Fruit fly (Drosophila melanogaster) whole organism, prepupa: ENCODE results near the gene Atg18a.

Experiments used
- Blimp-1 ChIP-seq: fragments of 200-800 bp; sonication (Bioruptor generic); optimal IDR thresholded peaks from 3 replicates; lab custom pipeline; 2017; ENCODE audit warnings: missing biosample characterization, missing genetic modification characterization, mild to moderate bottlenecking, moderate library complexity, missing genetic modification reagents
- CG10631 ChIP-seq: fragments of 200-800 bp; sonication (Bioruptor generic); optimal IDR thresholded peaks from 2 replicates; lab custom pipeline; 2016; ENCODE audit warnings: missing biosample characterization, missing genetic modification characterization
- CG10669 ChIP-seq: fragments of 200-800 bp; sonication (Bioruptor generic); optimal IDR thresholded peaks from 3 replicates; lab custom pipeline; 2018; ENCODE audit warnings: missing biosample characterization, mild to moderate bottlenecking, missing genetic modification characterization, moderate library complexity
- CG11294 ChIP-seq: fragments of 200-800 bp; sonication (Bioruptor generic); IDR thresholded peaks from 2 replicates; pipeline ENCODE4 v1.3.6; 2022; ENCODE audit warnings: missing biosample characterization, missing genetic modification characterization
- CG11762 ChIP-seq: fragments of 200-800 bp; sonication (Bioruptor generic); optimal IDR thresholded peaks from 3 replicates; lab custom pipeline; 2016; ENCODE audit warnings: missing biosample characterization, missing genetic modification characterization; ENCODE audit not compliant: insufficient read depth
- CG15336 ChIP-seq: fragments of 200-800 bp; sonication (Bioruptor generic); IDR thresholded peaks from 2 replicates; pipeline ENCODE4 v1.3.6; 2022; ENCODE audit warnings: missing biosample characterization, missing genetic modification characterization
- CG1621 ChIP-seq: fragments of 200-800 bp; sonication (Bioruptor generic); optimal IDR thresholded peaks from 3 replicates; lab custom pipeline; 2018; ENCODE audit warnings: missing biosample characterization, mild to moderate bottlenecking, missing genetic modification characterization
- CG16779 ChIP-seq: fragments of 200-800 bp; sonication (Bioruptor generic); optimal IDR thresholded peaks from 3 replicates; lab custom pipeline; 2017; ENCODE audit warnings: missing biosample characterization, mild to moderate bottlenecking, missing genetic modification characterization
- CG3032 ChIP-seq: fragments of 200-800 bp; optimal IDR thresholded peaks from 2 replicates; lab custom pipeline; 2019; ENCODE audit warnings: missing biosample characterization, mild to moderate bottlenecking, missing genetic modification characterization, moderate library complexity
- CG34406 ChIP-seq: fragments of 200-800 bp; sonication (Bioruptor generic); optimal IDR thresholded peaks from 3 replicates; lab custom pipeline; 2016; ENCODE audit warnings: missing biosample characterization, missing genetic modification characterization
- CG4318 ChIP-seq: fragments of 200-800 bp; sonication (Bioruptor generic); optimal IDR thresholded peaks from 3 replicates; lab custom pipeline; 2017; ENCODE audit warnings: missing biosample characterization, mild to moderate bottlenecking, missing genetic modification characterization
- CG6792 ChIP-seq: fragments of 200-800 bp; sonication (Bioruptor generic); optimal IDR thresholded peaks from 3 replicates; lab custom pipeline; 2016; ENCODE audit warnings: missing biosample characterization, missing genetic modification characterization
- CG6854 ChIP-seq: fragments of 200-800 bp; sonication (Bioruptor generic); optimal IDR thresholded peaks from 2 replicates; lab custom pipeline; 2017; ENCODE audit warnings: missing biosample characterization, mild to moderate bottlenecking, missing genetic modification characterization
- CG7368 ChIP-seq: fragments of 200-800 bp; sonication (Bioruptor generic); optimal IDR thresholded peaks from 3 replicates; lab custom pipeline; 2016; ENCODE audit warnings: missing biosample characterization, missing genetic modification characterization
- CG8119 ChIP-seq: fragments of 200-800 bp; sonication (Bioruptor generic); IDR thresholded peaks from 3 replicates; pipeline ENCODE4 v1.3.6; 2022; ENCODE audit warnings: missing biosample characterization, missing genetic modification characterization
- CG8319 ChIP-seq: fragments of 200-800 bp; sonication (Bioruptor generic); optimal IDR thresholded peaks from 3 replicates; lab custom pipeline; 2016; ENCODE audit warnings: missing biosample characterization, missing genetic modification characterization
- CG9139 ChIP-seq: fragments of 200-800 bp; sonication (Bioruptor generic); optimal IDR thresholded peaks from 3 replicates; lab custom pipeline; 2017; ENCODE audit warnings: missing biosample characterization, mild to moderate bottlenecking, missing genetic modification characterization
- Eip78C ChIP-seq: fragments of 200-800 bp; sonication (Bioruptor generic); peaks from one replicate; lab custom pipeline; 2016; ENCODE audit warnings: missing biosample characterization, missing genetic modification characterization
- Eip93F ChIP-seq: fragments of 200-800 bp; sonication (Bioruptor generic); optimal IDR thresholded peaks from 2 replicates; lab custom pipeline; 2016; ENCODE audit warnings: missing biosample characterization, mild to moderate bottlenecking, missing genetic modification characterization
- Ets21C ChIP-seq: fragments of 200-800 bp; sonication (Bioruptor generic); optimal IDR thresholded peaks from 3 replicates; lab custom pipeline; 2016; ENCODE audit warnings: missing biosample characterization, missing genetic modification characterization
- Gug ChIP-seq: fragments of 200-800 bp; sonication (Bioruptor generic); IDR thresholded peaks from 2 replicates; pipeline ENCODE4 v1.3.6; 2022; ENCODE audit warnings: missing biosample characterization, missing genetic modification characterization
- Hr38 ChIP-seq: sonication (Bioruptor generic); optimal IDR thresholded peaks from 2 replicates; lab custom pipeline; 2016; ENCODE audit warnings: missing biosample characterization, missing genetic modification characterization
- Hr39 ChIP-seq: fragments of 200-800 bp; sonication (Bioruptor generic); optimal IDR thresholded peaks from 2 replicates; lab custom pipeline; 2016; ENCODE audit warnings: missing biosample characterization, missing genetic modification characterization
- Hr4 ChIP-seq: fragments of 200-800 bp; sonication (Bioruptor generic); optimal IDR thresholded peaks from 3 replicates; lab custom pipeline; 2016; ENCODE audit warnings: missing biosample characterization, missing genetic modification characterization
- Lpt ChIP-seq: fragments of 200-800 bp; sonication (Bioruptor generic); optimal IDR thresholded peaks from 3 replicates; lab custom pipeline; 2016; ENCODE audit warnings: missing biosample characterization, missing genetic modification characterization
- Met ChIP-seq: fragments of 200-800 bp; sonication (Bioruptor generic); optimal IDR thresholded peaks from 3 replicates; lab custom pipeline; 2016; ENCODE audit warnings: missing biosample characterization, missing genetic modification characterization
- Smox ChIP-seq: fragments of 200-800 bp; sonication (Bioruptor generic); optimal IDR thresholded peaks from 3 replicates; lab custom pipeline; 2016; ENCODE audit warnings: missing biosample characterization, missing genetic modification characterization
- Sox14 ChIP-seq: fragments of 200-800 bp; sonication (Bioruptor generic); optimal IDR thresholded peaks from 3 replicates; lab custom pipeline; 2016; ENCODE audit warnings: missing biosample characterization, missing genetic modification characterization
- acj6 ChIP-seq: fragments of 200-800 bp; sonication (Bioruptor generic); optimal IDR thresholded peaks from 3 replicates; lab custom pipeline; 2016; ENCODE audit warnings: missing biosample characterization, missing genetic modification characterization
- cyc ChIP-seq: fragments of 200-800 bp; sonication (Bioruptor generic); optimal IDR thresholded peaks from 3 replicates; lab custom pipeline; 2016; ENCODE audit warnings: missing biosample characterization, missing genetic modification characterization
- dac ChIP-seq: fragments of 200-800 bp; sonication (Bioruptor generic); optimal IDR thresholded peaks from 2 replicates; lab custom pipeline; 2017; ENCODE audit warnings: missing biosample characterization, mild to moderate bottlenecking, missing genetic modification characterization
- dsx ChIP-seq: fragments of 200-800 bp; optimal IDR thresholded peaks from 3 replicates; lab custom pipeline; 2019; ENCODE audit warnings: missing biosample characterization, mild to moderate bottlenecking, missing genetic modification characterization, moderate library complexity; ENCODE audit not compliant: poor library complexity, severe bottlenecking
- eg ChIP-seq: fragments of 200-800 bp; sonication (Bioruptor generic); IDR thresholded peaks from 3 replicates; pipeline ENCODE4 v1.3.6; 2022; ENCODE audit warnings: missing biosample characterization, missing genetic modification characterization
- fd85E ChIP-seq: fragments of 200-800 bp; sonication (Bioruptor generic); optimal IDR thresholded peaks from 3 replicates; lab custom pipeline; 2016; ENCODE audit warnings: missing biosample characterization, missing genetic modification characterization
- fkh ChIP-seq: fragments of 200-800 bp; sonication (Bioruptor generic); optimal IDR thresholded peaks from 3 replicates; lab custom pipeline; 2017; ENCODE audit warnings: missing biosample characterization, mild to moderate bottlenecking, missing genetic modification characterization, moderate library complexity
- lz ChIP-seq: fragments of 200-800 bp; sonication (Bioruptor generic); optimal IDR thresholded peaks from 3 replicates; lab custom pipeline; 2016; ENCODE audit warnings: missing biosample characterization, missing genetic modification characterization
- net ChIP-seq: fragments of 200-800 bp; sonication (Bioruptor generic); optimal IDR thresholded peaks from 3 replicates; lab custom pipeline; 2016; ENCODE audit warnings: missing biosample characterization, missing genetic modification characterization
- pdm3 ChIP-seq: fragments of 200-800 bp; sonication (Bioruptor generic); optimal IDR thresholded peaks from 3 replicates; lab custom pipeline; 2016; ENCODE audit warnings: missing biosample characterization, missing genetic modification characterization
- svp ChIP-seq: fragments of 200-800 bp; sonication (Bioruptor generic); peaks from one replicate; lab custom pipeline; 2016; ENCODE audit warnings: missing biosample characterization, missing genetic modification characterization
- topi ChIP-seq: fragments of 200-800 bp; sonication (Bioruptor generic); optimal IDR thresholded peaks from 3 replicates; lab custom pipeline; 2016; ENCODE audit warnings: missing biosample characterization, missing genetic modification characterization
- vri ChIP-seq: fragments of 200-800 bp; sonication (Bioruptor generic); optimal IDR thresholded peaks from 3 replicates; lab custom pipeline; 2016; ENCODE audit warnings: missing biosample characterization, mild to moderate bottlenecking, missing genetic modification characterization

The Atg18a gene

DNA sequence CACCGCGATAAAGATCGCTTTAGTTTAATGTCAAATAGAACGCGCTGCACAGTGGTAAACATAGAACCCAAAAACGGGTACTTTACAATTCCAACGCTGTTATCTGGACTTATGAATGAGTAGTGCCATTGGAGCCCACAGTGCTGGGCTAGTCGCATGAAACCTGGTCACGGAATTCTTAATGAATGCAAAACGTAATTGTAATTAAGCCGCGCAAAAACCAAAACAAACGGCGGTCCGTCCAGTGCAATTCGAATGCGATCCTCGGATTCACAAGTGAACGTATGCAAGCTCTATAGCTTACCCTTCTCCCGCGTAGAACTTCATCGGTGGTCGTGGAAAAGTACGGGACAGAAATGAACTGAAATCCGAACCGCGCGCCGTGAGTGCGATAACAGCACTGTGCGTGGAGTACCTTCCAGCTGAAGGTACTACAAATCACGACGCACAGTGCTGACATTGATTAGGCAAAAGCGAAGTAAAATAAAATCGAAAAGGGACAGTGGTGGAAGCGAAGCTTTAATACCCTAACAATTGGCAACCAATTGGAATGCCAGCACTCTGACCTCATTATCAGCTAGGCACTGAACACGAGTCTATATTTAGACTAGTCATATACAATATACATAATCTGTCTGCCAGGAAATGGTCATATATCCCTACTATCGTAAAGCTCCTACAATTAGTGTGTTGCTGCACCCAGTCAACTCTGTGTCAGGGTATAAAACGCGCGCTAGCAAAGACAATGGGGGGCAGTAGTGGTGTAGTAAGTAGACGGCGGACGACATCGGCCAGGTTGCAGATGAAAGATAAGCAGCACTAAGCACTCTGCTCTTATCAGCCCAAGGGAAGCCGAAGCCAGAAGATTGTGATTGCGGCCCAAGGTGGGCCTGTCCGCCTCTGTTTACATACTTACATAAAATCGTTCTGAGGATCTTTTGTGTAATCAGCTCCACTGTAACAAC is 1.1 kb upstream of the Atg18a start (continued):
- TF ChIP-seq Eip93F (no peak), topi (peak; percentile 53), cyc (GFP tag; lab: Kevin White, UChicago) (peak; percentile 31), CG11762 (peak; percentile 57), vri (GFP tag; lab: Kevin White, UChicago) (peak; percentile 58), lz (GFP tag; lab: Kevin White, UChicago) (peak; percentile 43), eg (GFP tag; lab: Robert Waterston, UW) (peak; percentile 61; the same call in 2 of the 3 replicates), CG9139 (GFP tag; lab: Kevin White, UChicago) (no peak), CG3032 (tag; lab: Kevin White, UChicago) (peak; percentile 46), CG8119 (peak; percentile 50), CG34406 (GFP tag; lab: Kevin White, UChicago) (peak; percentile 25), svp (peak; percentile 77), CG7368 (peak; percentile 64), CG4318 (GFP tag; lab: Kevin White, UChicago) (peak; percentile 13), CG11294 (GFP tag; lab: Robert Waterston, UW) (peak; percentile 32; the same call in 1 of the 2 replicates), acj6 (peak; percentile 74), Sox14 (GFP tag; lab: Kevin White, UChicago) (peak; percentile 82), Ets21C (peak; percentile 21), Gug (GFP tag; lab: Robert Waterston, UW) (peak; percentile 64), dac (peak; percentile 14), CG10669 (GFP tag; lab: Kevin White, UChicago) (peak; percentile 67), CG16779 (tag; lab: Kevin White, UChicago) (peak; percentile 55), Met (GFP tag; lab: Kevin White, UChicago) (no peak), CG10631 (GFP tag; lab: Kevin White, UChicago) (peak; percentile 50), Eip78C (peak; percentile 94), CG8319 (GFP tag; lab: Kevin White, UChicago) (peak; percentile 46), pdm3 (GFP tag; lab: Kevin White, UChicago) (peak; percentile 68), Smox (GFP tag; lab: Kevin White, UChicago) (no peak), dsx (peak; percentile 36), fkh (GFP tag; lab: Kevin White, UChicago) (peak; percentile 74), fd85E (GFP tag; lab: Kevin White, UChicago) (no peak), CG6854 (GFP tag; lab: Kevin White, UChicago) (no peak), Hr38 (GFP tag; lab: Kevin White, UChicago) (no peak), CG1621 (peak; percentile 44), Hr39 (GFP tag; lab: Kevin White, UChicago) (peak; percentile 52), CG6792 (GFP tag; lab: Kevin White, UChicago) (peak; percentile 63), Lpt (GFP tag; lab: Kevin White, UChicago) (peak; percentile 40), Hr4 (GFP tag; lab: Kevin White, UChicago) (peak; percentile 74), Blimp-1 (GFP tag; lab: Kevin White, UChicago) (no peak)

DNA sequence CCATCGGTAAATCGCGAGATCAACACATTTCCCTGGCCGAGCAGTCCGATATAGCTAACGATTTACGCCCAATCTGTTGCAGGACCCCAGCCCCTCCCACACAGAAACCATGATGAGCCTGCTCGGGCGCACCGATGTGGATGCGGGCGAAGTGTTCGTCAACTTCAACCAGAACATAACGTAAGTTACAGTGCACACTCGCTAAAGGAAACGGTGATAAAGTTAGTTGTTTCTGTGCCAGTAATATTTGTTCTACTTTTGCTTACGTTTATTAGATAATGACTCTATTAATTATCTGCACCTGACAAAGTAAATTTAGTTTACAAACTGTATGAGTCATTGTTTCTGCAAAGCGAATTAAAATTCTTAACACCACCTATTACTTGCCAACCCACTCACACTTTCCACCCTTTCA is 747 bp downstream of the Atg18a start:
- 0 out of 2 replicates have a peak, but pooled peaks have one; percentile 16 for TF ChIP-seq CG15336
- no peak for TF ChIP-seq net
- TF ChIP-seq, all 60 proteins: peak for 1
